Fruit fly (Drosophila melanogaster): ENCODE data around the gene CG1529.

The CG1529 gene

DNA sequence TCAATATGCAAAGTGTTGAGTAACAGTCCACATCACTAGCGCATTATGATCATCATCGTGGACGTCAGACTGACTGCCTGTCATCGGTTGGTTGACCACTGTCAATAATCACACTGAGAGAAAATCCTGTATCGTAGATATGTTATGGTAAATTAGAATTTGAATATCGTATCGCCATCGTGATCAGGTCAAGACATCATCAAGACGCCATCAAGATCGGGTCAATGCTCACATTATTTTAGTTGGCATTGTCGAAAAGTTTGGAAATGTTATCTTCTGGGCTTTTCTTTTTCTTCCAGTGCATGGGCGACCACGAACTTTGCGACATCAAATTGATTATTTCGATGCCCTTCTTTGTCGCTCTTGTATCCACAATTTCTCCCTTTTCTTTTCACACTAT, 27.2 kb upstream of the CG1529 start (continued):
- TF ChIP-seq Atf6 (GFP tag; IDR thresholded peaks at IDR 0.05) (peak; percentile 79; the same call in 1 of the 2 replicates), ap (GFP tag; IDR thresholded peaks at IDR 0.05) (peak; percentile 79), so (GFP tag; IDR thresholded peaks at IDR 0.05) (peak; percentile 65; the same call in 2 of the 3 replicates), CG34422 (GFP tag; IDR thresholded peaks at IDR 0.05) (peak; percentile 88), ac (GFP tag; optimal IDR thresholded peaks at IDR 0.05) (peak; percentile 42), CG10654 (GFP tag; optimal IDR thresholded peaks at IDR 0.05) (peak; percentile 85), bsh (GFP tag; optimal IDR thresholded peaks at IDR 0.05) (peak; percentile 67 to 96), Six4 (GFP tag; optimal IDR thresholded peaks at IDR 0.05) (peak; percentile 79), sens (GFP tag) (peak; percentile 99), CG16779 (GFP tag; IDR thresholded peaks at IDR 0.05) (peak; percentile 68; the same call in 1 of the 2 replicates), CG14965 (GFP tag; optimal IDR thresholded peaks at IDR 0.05; ENCODE audit: borderline replicate concordance) (peak; percentile 63), sd (tag; optimal IDR thresholded peaks at IDR 0.05) (peak; percentile 72), ci (GFP tag; IDR thresholded peaks at IDR 0.05) (peak; percentile 96), B-H1 (GFP tag; IDR thresholded peaks at IDR 0.05) (peak; percentile 71), hth (optimal IDR thresholded peaks at IDR 0.05) (no peak), CG2116 (GFP tag; optimal IDR thresholded peaks at IDR 0.05) (peak; percentile 53), sqz (GFP tag; optimal IDR thresholded peaks at IDR 0.05) (peak; percentile 66), da (GFP tag; optimal IDR thresholded peaks at IDR 0.05) (peak; percentile 73), E2f1 (GFP tag; IDR thresholded peaks at IDR 0.05) (peak; percentile 72), TFAM (GFP tag; optimal IDR thresholded peaks at IDR 0.05) (peak; percentile 31), CG6791 (GFP tag; IDR thresholded peaks at IDR 0.05; ENCODE audit: partially characterized antibody) (no peak), Fer2 (tag; optimal IDR thresholded peaks at IDR 0.05) (peak; percentile 49), crp (GFP tag; optimal IDR thresholded peaks at IDR 0.05) (peak in 1 of 2 experiments; percentile 45), CG17361 (GFP tag; IDR thresholded peaks at IDR 0.05) (peak; percentile 88), Bteb2 (GFP tag; optimal IDR thresholded peaks at IDR 0.05) (peak; percentile 77), CG15269 (tag; optimal IDR thresholded peaks at IDR 0.05) (peak; percentile 94), Sin3A (optimal IDR thresholded peaks at IDR 0.05) (no peak), CG9727 (GFP tag; optimal IDR thresholded peaks at IDR 0.05) (peak; percentile 81), Hr51 (GFP tag; optimal IDR thresholded peaks at IDR 0.05) (peak; percentile 87 to 95), chm (GFP tag; IDR thresholded peaks at IDR 0.05) (peak; percentile 74; the same call in 1 of the 2 replicates), CG8478 (optimal IDR thresholded peaks at IDR 0.05) (no peak), wor (GFP tag; IDR thresholded peaks at IDR 0.05) (peak; percentile 80; the same call in 1 of the 2 replicates), NfI (GFP tag; optimal IDR thresholded peaks at IDR 0.05) (peak; percentile 93), Taf1 (GFP tag; IDR thresholded peaks at IDR 0.05) (peak; percentile 41; the same call in 1 of the 2 replicates), knrl (GFP tag; IDR thresholded peaks at IDR 0.05; ENCODE audit: partially characterized antibody) (no peak), CG8924 (tag; optimal IDR thresholded peaks at IDR 0.05) (peak; percentile 90), cas (GFP tag; IDR thresholded peaks at IDR 0.05) (no peak), jing (GFP tag; optimal IDR thresholded peaks at IDR 0.05) (peak; percentile 91), CG2199 (GFP tag; IDR thresholded peaks at IDR 0.05) (0 out of 3 replicates have a peak, but pooled peaks have one; percentile 43), Awh (GFP tag; IDR thresholded peaks at IDR 0.05) (peak; percentile 81), mam (GFP tag; optimal IDR thresholded peaks at IDR 0.05) (peak; percentile 88), prd (optimal IDR thresholded peaks at IDR 0.05) (no peak), prd (GFP tag; IDR thresholded peaks at IDR 0.05) (peak; percentile 87), Dek (tag; optimal IDR thresholded peaks at IDR 0.05) (peak; percentile 89), cwo (GFP tag; optimal IDR thresholded peaks at IDR 0.05) (peak; percentile 74), CG14050 (GFP tag; IDR thresholded peaks at IDR 0.05) (peak; percentile 85), CG10147 (GFP tag; optimal IDR thresholded peaks at IDR 0.05) (peak; percentile 74), CG12299 (tag; optimal IDR thresholded peaks at IDR 0.05) (peak; percentile 88), CG4424 (GFP tag; optimal IDR thresholded peaks at IDR 0.05) (peak; percentile 86), cato (GFP tag; optimal IDR thresholded peaks at IDR 0.05; ENCODE audit: borderline replicate concordance) (peak; percentile 75), Sry-δ (GFP tag; optimal IDR thresholded peaks at IDR 0.05) (peak; percentile 57), ssp (GFP tag; IDR thresholded peaks at IDR 0.05) (peak; percentile 64)

Measured in whole organism, embryonic.